Worm (Caenorhabditis elegans) whole organism, young adult: ENCODE results near the gene dgn-3.

Source experiments
- B0336.3 ChIP-seq: fragments of 200-800 bp; sonication (Bioruptor generic); IDR thresholded peaks from 2 replicates; pipeline ENCODE4 v1.3.6; 2022; ENCODE audit warnings: missing genetic modification characterization, missing compliant biosample characterization
- F23B12.7 ChIP-seq: sonication (generic microtip); optimal IDR thresholded peaks from 2 replicates; lab custom pipeline; 2017; ENCODE audit warnings: missing genetic modification characterization, mild to moderate bottlenecking, missing compliant biosample characterization, antibody characterized with exemption, moderate library complexity; ENCODE audit not compliant: insufficient read depth
- F57A8.1 ChIP-seq: fragments of 200-800 bp; sonication (Bioruptor generic); optimal IDR thresholded peaks from 2 replicates; lab custom pipeline; 2018; ENCODE audit warnings: mild to moderate bottlenecking, missing genetic modification characterization, moderate library complexity, missing compliant biosample characterization
- K12H6.12 ChIP-seq: fragments of 200-800 bp; sonication (Bioruptor generic); optimal IDR thresholded peaks from 2 replicates; lab custom pipeline; 2018; ENCODE audit warnings: mild to moderate bottlenecking, missing genetic modification characterization, missing compliant biosample characterization
- Y53F4B.3 ChIP-seq: fragments of 200-800 bp; sonication (Bioruptor generic); IDR thresholded peaks from 2 replicates; pipeline ENCODE4 v1.3.6; 2022; ENCODE audit warnings: missing genetic modification reagents, missing genetic modification characterization, missing compliant biosample characterization
- Y67H2A.10 ChIP-seq: fragments of 200-800 bp; sonication (Bioruptor generic); conservative IDR thresholded peaks from 2 replicates; pipeline ENCODE4 v1.3.6; 2022; ENCODE audit warnings: missing genetic modification reagents, missing genetic modification characterization, missing compliant biosample characterization
- attf-6 ChIP-seq: fragments of 200-800 bp; sonication (Bioruptor generic); IDR thresholded peaks from 2 replicates; pipeline ENCODE4 v1.3.6; 2022; ENCODE audit warnings: missing genetic modification reagents, missing genetic modification characterization, missing compliant biosample characterization
- cebp-2 ChIP-seq: fragments of 200-800 bp; sonication (Bioruptor generic); IDR thresholded peaks from 2 replicates; pipeline ENCODE4 v1.3.6; 2022; ENCODE audit warnings: missing genetic modification characterization, missing compliant biosample characterization
- ceh-58 ChIP-seq: fragments of 200-800 bp; sonication (Bioruptor generic); IDR thresholded peaks from 2 replicates; pipeline ENCODE4 v1.3.6; 2022; ENCODE audit warnings: missing genetic modification characterization, missing compliant biosample characterization
- dpl-1 ChIP-seq: fragments of 150-350 bp; optimal IDR thresholded peaks from 2 replicates; lab custom pipeline; 2014; ENCODE audit warnings: missing biosample characterization, missing genetic modification reagents, missing genetic modification characterization
- egl-44 ChIP-seq: fragments of 200-800 bp; sonication (Bioruptor generic); IDR thresholded peaks from 2 replicates; pipeline ENCODE4 v1.3.6; 2022; ENCODE audit warnings: missing genetic modification reagents, missing genetic modification characterization, missing compliant biosample characterization
- ekl-4 ChIP-seq: fragments of 200-800 bp; sonication (Bioruptor generic); IDR thresholded peaks from 2 replicates; pipeline ENCODE4 v1.3.6; 2022; ENCODE audit warnings: missing genetic modification reagents, missing genetic modification characterization, missing compliant biosample characterization
- gei-17 ChIP-seq: fragments of 200-800 bp; sonication (Bioruptor generic); optimal IDR thresholded peaks from 2 replicates; lab custom pipeline; 2018; ENCODE audit warnings: mild to moderate bottlenecking, missing genetic modification characterization, missing compliant biosample characterization
- hlh-12 ChIP-seq: sonication (generic microtip); optimal IDR thresholded peaks from 2 replicates; lab custom pipeline; 2016; ENCODE audit warnings: missing genetic modification characterization, missing compliant biosample characterization
- hmg-20 ChIP-seq: fragments of 200-800 bp; sonication (Bioruptor generic); IDR thresholded peaks from 2 replicates; pipeline ENCODE4 v1.3.6; 2022; ENCODE audit warnings: missing genetic modification reagents, missing genetic modification characterization, missing compliant biosample characterization
- lin-35 ChIP-seq, 3 experiments: fragments of 150-350 bp in 2 of 3; sonication (generic microtip) in 1 of 3; optimal IDR thresholded peaks; 2 replicates each; lab custom pipeline; 2014 to 2018; ENCODE audit warnings: missing biosample characterization in 3 of 3, missing genetic modification characterization in 3 of 3, missing genetic modification reagents in 3 of 3
- lsy-27 ChIP-seq: sonication (generic microtip); optimal IDR thresholded peaks from 2 replicates; lab custom pipeline; 2017; ENCODE audit warnings: missing genetic modification characterization, mild to moderate bottlenecking, missing compliant biosample characterization, antibody characterized with exemption, missing genotype, borderline replicate concordance; ENCODE audit not compliant: insufficient read depth
- madf-3 ChIP-seq: fragments of 200-800 bp; sonication (Bioruptor generic); IDR thresholded peaks from 2 replicates; pipeline ENCODE4 v1.3.6; 2022; ENCODE audit warnings: missing genetic modification reagents, missing genetic modification characterization, missing compliant biosample characterization
- mcd-1 ChIP-seq: fragments of 200-800 bp; sonication (Bioruptor generic); IDR thresholded peaks from 2 replicates; pipeline ENCODE4 v1.3.6; 2022; ENCODE audit warnings: missing genetic modification reagents, missing genetic modification characterization, missing compliant biosample characterization
- repo-1 ChIP-seq: sonication (generic microtip); optimal IDR thresholded peaks from 2 replicates; lab custom pipeline; 2017; ENCODE audit warnings: mild to moderate bottlenecking, missing genetic modification characterization, missing compliant biosample characterization
- sea-2 ChIP-seq: fragments of 200-800 bp; sonication (Bioruptor generic); IDR thresholded peaks from 2 replicates; pipeline ENCODE4 v1.3.6; 2022; ENCODE audit warnings: missing genetic modification characterization, missing compliant biosample characterization
- snpc-4 ChIP-seq, 5 experiments: fragments of 150-350 bp in 1 of 5; sonication (generic microtip) in 4 of 5; optimal IDR thresholded peaks; 2 replicates each; lab custom pipeline; 2014 to 2018; ENCODE audit warnings: missing genetic modification characterization in 5 of 5, missing biosample characterization in 3 of 5, antibody characterized with exemption in 2 of 5, mild to moderate bottlenecking in 2 of 5, missing compliant biosample characterization in 2 of 5, missing genotype in 2 of 5, moderate library complexity in 2 of 5, missing genetic modification reagents in 1 of 5
- tlf-1 ChIP-seq: fragments of 200-800 bp; sonication (Bioruptor generic); optimal IDR thresholded peaks from 2 replicates; lab custom pipeline; 2018; ENCODE audit warnings: mild to moderate bottlenecking, missing genetic modification characterization, missing compliant biosample characterization
- ztf-18 ChIP-seq: sonication (generic microtip); optimal IDR thresholded peaks from 2 replicates; lab custom pipeline; 2016; ENCODE audit warnings: missing genotype, mild to moderate bottlenecking, missing genetic modification characterization, missing compliant biosample characterization

dgn-3 gene

ce11 chrX:1769636-1770035, 40.0 kb downstream of the dgn-3 start:
- TF ChIP-seq hlh-12 (tag; lab: Kevin White, UChicago) (no peak), dpl-1 (no peak), cebp-2 (GFP tag; lab: Robert Waterston, UW) (no peak), egl-44 (GFP tag; lab: Robert Waterston, UW) (no peak), Y53F4B.3 (GFP tag; lab: Robert Waterston, UW) (no peak), B0336.3 (no peak), K12H6.12 (no peak), lin-35 (GFP tag; optimal IDR thresholded peaks at IDR 0.05; lab: Kevin White, UChicago) (no peak)

- TF ChIP-seq madf-3 (no peak), lsy-27 (no peak), Y67H2A.10 (GFP tag; lab: Robert Waterston, UW) (no peak), sea-2 (GFP tag; lab: Robert Waterston, UW) (no peak), hmg-20 (GFP tag; lab: Robert Waterston, UW) (no peak), mcd-1 (GFP tag; lab: Robert Waterston, UW) (no peak), tlf-1 (GFP tag; lab: Kevin White, UChicago) (no peak), snpc-4 (GFP tag; optimal IDR thresholded peaks at IDR 0.05; lab: Kevin White, UChicago) (no peak), snpc-4 (tag; optimal IDR thresholded peaks at IDR 0.05; lab: Kevin White, UChicago) (no peak), ceh-58 (GFP tag; lab: Robert Waterston, UW) (no peak), F23B12.7 (tag; lab: Kevin White, UChicago) (no peak), egl-44 (GFP tag; lab: Robert Waterston, UW) (no peak), F57A8.1 (GFP tag; lab: Kevin White, UChicago) (no peak), repo-1 (no peak), ztf-18 (tag; lab: Kevin White, UChicago) (no peak), gei-17 (GFP tag; lab: Kevin White, UChicago) (no peak), ekl-4 (GFP tag; lab: Robert Waterston, UW) (no peak), attf-6 (GFP tag; lab: Robert Waterston, UW) (no peak)
Measured at ce11 chrX:1777988-1778387, 48.3 kb downstream of the dgn-3 start, which contains the start of gene elc-2. Gene elc-2 (minus strand): TSS chrX:1778088.
